Fruit fly (Drosophila melanogaster): ENCODE measurements around the gene Coprox.

Gene Coprox

DNA sequence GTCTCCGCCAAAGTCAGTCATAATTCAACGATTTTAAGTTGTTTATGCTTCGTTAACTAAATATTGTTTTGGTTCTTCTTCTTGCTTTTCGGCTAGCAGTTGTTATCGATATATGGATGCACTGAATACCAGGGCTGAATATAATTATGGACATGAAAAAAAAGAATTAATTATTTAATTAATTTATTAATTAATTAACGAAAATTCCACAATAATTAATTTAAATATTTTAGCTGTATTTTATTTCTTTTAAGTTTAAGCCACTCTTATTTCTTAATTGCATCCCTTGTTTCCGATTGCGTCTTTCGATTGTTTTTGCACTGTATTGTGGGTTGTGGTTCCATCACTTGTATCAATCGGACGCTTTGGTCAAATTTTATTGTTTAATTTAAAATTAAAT is 14.1 kb upstream of the Coprox start, which contains the start of the genes Gas41 and SA1 (continued):
- no peak for TF ChIP-seq onecut (GFP tag; IDR thresholded peaks at IDR 0.05)
- TF ChIP-seq lmd (GFP tag; IDR thresholded peaks at IDR 0.05) = no peak
- peak in 1 of 3 experiments; percentile 90 for TF ChIP-seq lola (GFP tag; optimal IDR thresholded peaks at IDR 0.05)
- no peak for TF ChIP-seq CG4282 (GFP tag; optimal IDR thresholded peaks at IDR 0.05)
- TF ChIP-seq Camta (GFP tag; optimal IDR thresholded peaks at IDR 0.05) = no peak
- TF ChIP-seq schlank (tag; optimal IDR thresholded peaks at IDR 0.05) = no peak
- TF ChIP-seq kay (GFP tag; optimal IDR thresholded peaks at IDR 0.05) = peak; percentile 67
- peak; percentile 88 for TF ChIP-seq Fer1 (GFP tag; optimal IDR thresholded peaks at IDR 0.05)
- TF ChIP-seq chm (GFP tag; IDR thresholded peaks at IDR 0.05) = peak; percentile 67
- no peak for TF ChIP-seq Atf6 (GFP tag; IDR thresholded peaks at IDR 0.05)
- TF ChIP-seq Bteb2 (GFP tag; optimal IDR thresholded peaks at IDR 0.05) = no peak
- TF ChIP-seq sens-2 (GFP tag; IDR thresholded peaks at IDR 0.05) = no peak
- TF ChIP-seq jigr1 (GFP tag; IDR thresholded peaks at IDR 0.05) = peak; percentile 28; the same call in 1 of the 3 replicates
- TF ChIP-seq CG3838 (GFP tag; optimal IDR thresholded peaks at IDR 0.05) = no peak
- TF ChIP-seq CG10431 (GFP tag; optimal IDR thresholded peaks at IDR 0.05) = no peak
- peak; percentile 95 for TF ChIP-seq Sry-δ (GFP tag; optimal IDR thresholded peaks at IDR 0.05)
- peak; percentile 74 for TF ChIP-seq HHEX (GFP tag; optimal IDR thresholded peaks at IDR 0.05)
- peak; percentile 67 for TF ChIP-seq pum (GFP tag; optimal IDR thresholded peaks at IDR 0.05)
- no peak for TF ChIP-seq wek (GFP tag; optimal IDR thresholded peaks at IDR 0.05)
- peak; percentile 12 for TF ChIP-seq psq (GFP tag; optimal IDR thresholded peaks at IDR 0.05)
- no peak for TF ChIP-seq Usf (GFP tag; optimal IDR thresholded peaks at IDR 0.05)
- peak; percentile 8 for TF ChIP-seq CG31365 (tag; optimal IDR thresholded peaks at IDR 0.05)
- TF ChIP-seq Lpt (GFP tag; optimal IDR thresholded peaks at IDR 0.05) = no peak
- TF ChIP-seq CG6813 (GFP tag; optimal IDR thresholded peaks at IDR 0.05) = peak; percentile 40
- TF ChIP-seq Gug (GFP tag; IDR thresholded peaks at IDR 0.05) = peak; percentile 87
- peak; percentile 70 for TF ChIP-seq az2 (GFP tag; optimal IDR thresholded peaks at IDR 0.05)
- TF ChIP-seq Dek (tag; optimal IDR thresholded peaks at IDR 0.05) = peak; percentile 93
- TF ChIP-seq CG8281 (tag; optimal IDR thresholded peaks at IDR 0.05) = peak; percentile 73
- TF ChIP-seq CG15696 (tag; optimal IDR thresholded peaks at IDR 0.05) = peak; percentile 93
- peak; percentile 71 for TF ChIP-seq Asciz (GFP tag; optimal IDR thresholded peaks at IDR 0.05)
- peak; percentile 84 for TF ChIP-seq HmgZ (tag; optimal IDR thresholded peaks at IDR 0.05)
- peak; percentile 69; the same call in 2 of the 3 replicates for TF ChIP-seq CG2199 (GFP tag; IDR thresholded peaks at IDR 0.05)
- TF ChIP-seq CG17328 (GFP tag; IDR thresholded peaks at IDR 0.05) = peak; percentile 83
- peak; percentile 41 for TF ChIP-seq pho (GFP tag; optimal IDR thresholded peaks at IDR 0.05)
- no peak for TF ChIP-seq D19A (tag; optimal IDR thresholded peaks at IDR 0.05)
- TF ChIP-seq Ptx1 (GFP tag; IDR thresholded peaks at IDR 0.05) = no peak
- no peak for TF ChIP-seq fru (optimal IDR thresholded peaks at IDR 0.05)
- TF ChIP-seq Hand (GFP tag; optimal IDR thresholded peaks at IDR 0.05) = peak; percentile 74
- peak; percentile 28 for TF ChIP-seq Side (GFP tag; optimal IDR thresholded peaks at IDR 0.05)
- no peak for TF ChIP-seq lab (GFP tag; optimal IDR thresholded peaks at IDR 0.05)
- peak; percentile 22 for TF ChIP-seq CG12744 (GFP tag; optimal IDR thresholded peaks at IDR 0.05)
- peak; percentile 92 for TF ChIP-seq CG18262 (tag; optimal IDR thresholded peaks at IDR 0.05)
- peak in 1 of 2 experiments; percentile 74 for TF ChIP-seq dpn (GFP tag; optimal IDR thresholded peaks at IDR 0.05)
- peak; percentile 82 for TF ChIP-seq slbo (GFP tag; IDR thresholded peaks at IDR 0.05)
- TF ChIP-seq sim (GFP tag; IDR thresholded peaks at IDR 0.05) = no peak
- TF ChIP-seq CG11504 (tag; optimal IDR thresholded peaks at IDR 0.05) = no peak
- no peak for TF ChIP-seq CG15479 (GFP tag; optimal IDR thresholded peaks at IDR 0.05)
- peak; percentile 76 for TF ChIP-seq CG6765 (GFP tag; optimal IDR thresholded peaks at IDR 0.05)
- TF ChIP-seq CG1647 (GFP tag; optimal IDR thresholded peaks at IDR 0.05) = peak; percentile 10
- peak; percentile 72 for TF ChIP-seq CG17186 (GFP tag; optimal IDR thresholded peaks at IDR 0.05)
- TF ChIP-seq emc (GFP tag; optimal IDR thresholded peaks at IDR 0.05) = no peak
- TF ChIP-seq CG4328 (GFP tag; optimal IDR thresholded peaks at IDR 0.05) = peak; percentile 71
